Fruit fly (Drosophila melanogaster): ENCODE results near the gene Usp32.

Gene Usp32

dm6 chr3L:19924771-19925304 is 53.9 kb downstream of the Usp32 start, which contains the start of gene Grasp65 (continued):
- no peak for TF ChIP-seq jumu (GFP tag; optimal IDR thresholded peaks at IDR 0.05)
- no peak for TF ChIP-seq CG3281 (GFP tag; optimal IDR thresholded peaks at IDR 0.05)
- peak; percentile 7; the same call in 1 of the 2 replicates for TF ChIP-seq Rfx (GFP tag; IDR thresholded peaks at IDR 0.05)
- peak; percentile 42; the same call in 1 of the 3 replicates for TF ChIP-seq CG17361 (GFP tag; IDR thresholded peaks at IDR 0.05)
- TF ChIP-seq CG30020 (tag; optimal IDR thresholded peaks at IDR 0.05), result peak; percentile 21
- peak; percentile 23 for TF ChIP-seq Ets65A (GFP tag)
- TF ChIP-seq CG11695 (GFP tag; IDR thresholded peaks at IDR 0.05), result no peak
- TF ChIP-seq CG7372 (GFP tag; IDR thresholded peaks at IDR 0.05), result no peak
- TF ChIP-seq Optix (GFP tag; IDR thresholded peaks at IDR 0.05), result no peak
- peak; percentile 15 for TF ChIP-seq CG8924 (tag; optimal IDR thresholded peaks at IDR 0.05)

- TF ChIP-seq crc (GFP tag; optimal IDR thresholded peaks at IDR 0.05) (peak; percentile 55), abd-A (tag; optimal IDR thresholded peaks at IDR 0.05) (no peak), Ets97D (GFP tag; optimal IDR thresholded peaks at IDR 0.05) (peak; percentile 82), CG10321 (GFP tag; IDR thresholded peaks at IDR 0.05) (no peak), Max (GFP tag; optimal IDR thresholded peaks at IDR 0.05) (peak; percentile 68), pnt (GFP tag; optimal IDR thresholded peaks at IDR 0.05) (peak; percentile 51), CG6813 (GFP tag; optimal IDR thresholded peaks at IDR 0.05) (no peak), CG30020 (tag; optimal IDR thresholded peaks at IDR 0.05) (peak; percentile 85), bsh (GFP tag; optimal IDR thresholded peaks at IDR 0.05) (peak in 1 of 2 experiments; percentile 54), NC2α (GFP tag; optimal IDR thresholded peaks at IDR 0.05) (no peak), E2f1 (GFP tag; IDR thresholded peaks at IDR 0.05) (peak; percentile 45), CG18764 (GFP tag; optimal IDR thresholded peaks at IDR 0.05) (peak; percentile 53), Trl (optimal IDR thresholded peaks at IDR 0.05) (no peak), Trl (GFP tag; optimal IDR thresholded peaks at IDR 0.05) (peak; percentile 77), gt (GFP tag; IDR thresholded peaks at IDR 0.05) (no peak), bcd (GFP tag; optimal IDR thresholded peaks at IDR 0.05) (peak; percentile 53), CG7745 (tag; optimal IDR thresholded peaks at IDR 0.05) (no peak), CG11093 (GFP tag; IDR thresholded peaks at IDR 0.05) (0 out of 3 replicates have a peak, but pooled peaks have one; percentile 47), odd (GFP tag; optimal IDR thresholded peaks at IDR 0.05) (no peak), CG34376 (GFP tag; optimal IDR thresholded peaks at IDR 0.05) (peak; percentile 12), Nf-YA (GFP tag; IDR thresholded peaks at IDR 0.05) (no peak), dysf (GFP tag; IDR thresholded peaks at IDR 0.05) (peak; percentile 60; the same call in 2 of the 3 replicates), Fer2 (tag; optimal IDR thresholded peaks at IDR 0.05) (peak; percentile 45), ac (GFP tag; optimal IDR thresholded peaks at IDR 0.05) (no peak), HLH54F (GFP tag; optimal IDR thresholded peaks at IDR 0.05) (peak; percentile 76), crp (GFP tag; optimal IDR thresholded peaks at IDR 0.05) (peak; percentile 74 to 94), CG6854 (GFP tag; optimal IDR thresholded peaks at IDR 0.05) (no peak), MTF-1 (GFP tag; optimal IDR thresholded peaks at IDR 0.05; ENCODE audit: borderline replicate concordance) (no peak), CG31224 (GFP tag; IDR thresholded peaks at IDR 0.05) (no peak), HLH4C (GFP tag; IDR thresholded peaks at IDR 0.05; ENCODE audit: partially characterized antibody) (no peak), sens-2 (GFP tag; IDR thresholded peaks at IDR 0.05) (no peak), phol (tag; optimal IDR thresholded peaks at IDR 0.05) (peak; percentile 81), tap (tag; optimal IDR thresholded peaks at IDR 0.05) (peak; percentile 12), CG1647 (GFP tag; optimal IDR thresholded peaks at IDR 0.05) (peak; percentile 63), CG10209 (GFP tag; optimal IDR thresholded peaks at IDR 0.05) (peak; percentile 39), zfh2 (GFP tag; optimal IDR thresholded peaks at IDR 0.05) (peak; percentile 67), jigr1 (GFP tag; IDR thresholded peaks at IDR 0.05) (no peak), ems (GFP tag; optimal IDR thresholded peaks at IDR 0.05) (peak; percentile 75), nmo (GFP tag; optimal IDR thresholded peaks at IDR 0.05) (peak; percentile 77), eyg (GFP tag; optimal IDR thresholded peaks at IDR 0.05) (peak; percentile 23)
Observed at dm6 chr3L:19928435-19929011, 57.6 kb downstream of the Usp32 start, which contains the start of the genes CG8004 and RhoGDI. TSS of gene CG8004 (minus strand) at chr3L:19928508. TSS of gene RhoGDI (plus strand) at chr3L:19928743.

Measured in whole organism, embryonic.